Fruit fly (Drosophila melanogaster): ENCODE measurements around the gene CG34011.

- TF ChIP-seq fru (GFP tag; optimal IDR thresholded peaks at IDR 0.05) (no peak), dl (GFP tag; optimal IDR thresholded peaks at IDR 0.05; ENCODE audit: insufficient read depth in 1 of 2, partially characterized antibody in 2 of 2) (no peak), usp (GFP tag; optimal IDR thresholded peaks at IDR 0.05) (no peak), CG9705 (GFP tag; optimal IDR thresholded peaks at IDR 0.05) (no peak), psq (GFP tag; optimal IDR thresholded peaks at IDR 0.05) (no peak), Dfd (GFP tag; optimal IDR thresholded peaks at IDR 0.05) (no peak), foxo (GFP tag; optimal IDR thresholded peaks at IDR 0.05) (no peak)
Measured at dm6 chr2L:5730432-5730831, 13.9 kb downstream of the CG34011 start.
